Fruit fly (Drosophila melanogaster) whole organism, embryonic: ENCODE results near the gene CG1943.

Experiments used
- Awh ChIP-seq: fragments of 200-800 bp; sonication (Bioruptor generic); IDR thresholded peaks from 2 replicates; pipeline ENCODE4, ENCODE4 v1.3.6; 2022; ENCODE audit warnings: missing biosample characterization, missing genetic modification characterization
- B-H1 ChIP-seq: fragments of 200-800 bp; sonication (Bioruptor generic); IDR thresholded peaks from 3 replicates; pipeline ENCODE4 v1.3.6; 2022; ENCODE audit warnings: missing biosample characterization, missing genetic modification characterization
- B-H2 ChIP-seq: fragments of 200-800 bp; sonication (Bioruptor generic); optimal IDR thresholded peaks from 2 replicates; lab custom pipeline; 2018; ENCODE audit warnings: missing biosample characterization, mild to moderate bottlenecking, missing genetic modification characterization
- Blimp-1 ChIP-seq: fragments of 200-800 bp; sonication (Bioruptor generic); optimal IDR thresholded peaks from 3 replicates; lab custom pipeline; 2018; ENCODE audit warnings: missing biosample characterization, missing genetic modification characterization, mild to moderate bottlenecking, moderate library complexity, missing genetic modification reagents
- CG10267 ChIP-seq: fragments of 200-800 bp; sonication (Bioruptor generic); optimal IDR thresholded peaks from 2 replicates; lab custom pipeline; 2018; ENCODE audit warnings: missing biosample characterization, mild to moderate bottlenecking, missing genetic modification characterization, moderate library complexity
- CG10543 ChIP-seq: fragments of 200-800 bp; sonication (Bioruptor generic); optimal IDR thresholded peaks from 3 replicates; lab custom pipeline; 2017; ENCODE audit warnings: missing biosample characterization, mild to moderate bottlenecking, missing genetic modification characterization, moderate library complexity
- CG10959 ChIP-seq: fragments of 200-800 bp; sonication (Bioruptor generic); IDR thresholded peaks from 2 replicates; pipeline ENCODE4 v1.3.6; 2022; ENCODE audit warnings: missing biosample characterization, missing genetic modification characterization
- CG11085 ChIP-seq: fragments of 200-800 bp; sonication (Bioruptor generic); IDR thresholded peaks from 2 replicates; pipeline ENCODE4 v1.3.6; 2022; ENCODE audit warnings: missing biosample characterization, missing genetic modification characterization
- CG12391 ChIP-seq: fragments of 200-800 bp; sonication (Bioruptor generic); optimal IDR thresholded peaks from 3 replicates; lab custom pipeline; 2018; ENCODE audit warnings: missing biosample characterization, mild to moderate bottlenecking, missing genetic modification characterization, moderate library complexity
- CG12659 ChIP-seq: fragments of 200-800 bp; sonication (Bioruptor generic); optimal IDR thresholded peaks from 3 replicates; lab custom pipeline; 2017; ENCODE audit warnings: mild to moderate bottlenecking, missing biosample characterization, missing genetic modification reagents, missing genetic modification characterization
- CG13123 ChIP-seq: fragments of 200-800 bp; sonication (Bioruptor generic); optimal IDR thresholded peaks from 2 replicates; lab custom pipeline; 2016; ENCODE audit warnings: missing biosample characterization, missing genetic modification characterization
- CG14860 ChIP-seq: fragments of 200-800 bp; sonication (Bioruptor generic); IDR thresholded peaks from 3 replicates; pipeline ENCODE4 v1.3.6; 2022; ENCODE audit warnings: missing biosample characterization, missing genetic modification characterization; ENCODE audit not compliant: partially characterized antibody
- CG1603 ChIP-seq: fragments of 200-800 bp; sonication (Bioruptor generic); optimal IDR thresholded peaks from 2 replicates; lab custom pipeline; 2019; ENCODE audit warnings: missing biosample characterization, mild to moderate bottlenecking, missing genetic modification characterization, moderate library complexity
- CG17359 ChIP-seq: fragments of 200-800 bp; sonication (Bioruptor generic); optimal IDR thresholded peaks from 3 replicates; lab custom pipeline; 2018; ENCODE audit warnings: missing biosample characterization, mild to moderate bottlenecking, missing genetic modification characterization, moderate library complexity
- CG18764 ChIP-seq: fragments of 200-800 bp; sonication (Bioruptor generic); optimal IDR thresholded peaks from 3 replicates; lab custom pipeline; 2016; ENCODE audit warnings: missing biosample characterization, missing genetic modification characterization
- CG2120 ChIP-seq: fragments of 200-800 bp; sonication (Bioruptor generic); optimal IDR thresholded peaks from 3 replicates; lab custom pipeline; 2016; ENCODE audit warnings: missing biosample characterization, missing genetic modification characterization
- CG2875 ChIP-seq: fragments of 200-800 bp; sonication (Bioruptor generic); optimal IDR thresholded peaks from 2 replicates; lab custom pipeline; 2017; ENCODE audit warnings: missing biosample characterization, mild to moderate bottlenecking, missing genetic modification characterization, missing genetic modification reagents
- CG34376 ChIP-seq: fragments of 200-800 bp; sonication (Bioruptor generic); optimal IDR thresholded peaks from 2 replicates; lab custom pipeline; 2018; ENCODE audit warnings: missing biosample characterization, mild to moderate bottlenecking, missing genetic modification characterization
- CG4820 ChIP-seq: fragments of 200-800 bp; sonication (Bioruptor generic); optimal IDR thresholded peaks from 3 replicates; lab custom pipeline; 2016; ENCODE audit warnings: missing biosample characterization, missing genetic modification characterization
- CG6272 ChIP-seq: fragments of 200-800 bp; sonication (Bioruptor generic); IDR thresholded peaks from 2 replicates; pipeline ENCODE4 v1.3.6; 2022; ENCODE audit warnings: missing biosample characterization, missing genetic modification characterization
- CG8765 ChIP-seq: fragments of 200-800 bp; sonication (Bioruptor generic); IDR thresholded peaks from 2 replicates; pipeline ENCODE4 v1.3.6; 2022; ENCODE audit warnings: missing biosample characterization, missing genetic modification characterization
- CG8924 ChIP-seq: fragments of 200-800 bp; optimal IDR thresholded peaks from 3 replicates; lab custom pipeline; 2019; ENCODE audit warnings: missing biosample characterization, mild to moderate bottlenecking, missing genetic modification characterization, moderate library complexity
- Chrac-16 ChIP-seq: fragments of 200-800 bp; sonication (Bioruptor generic); optimal IDR thresholded peaks from 3 replicates; lab custom pipeline; 2016; ENCODE audit warnings: missing biosample characterization, missing genetic modification characterization
- Dbx ChIP-seq: fragments of 200-800 bp; sonication (Bioruptor generic); IDR thresholded peaks from 3 replicates; pipeline ENCODE4 v1.3.6; 2022; ENCODE audit warnings: missing biosample characterization, missing genetic modification characterization
- Dek ChIP-seq: fragments of 200-800 bp; sonication (Bioruptor generic); optimal IDR thresholded peaks from 3 replicates; lab custom pipeline; 2019; ENCODE audit warnings: missing biosample characterization, mild to moderate bottlenecking, missing genetic modification characterization, moderate library complexity
- Dip2 ChIP-seq: fragments of 200-800 bp; sonication (Bioruptor generic); IDR thresholded peaks from 2 replicates; pipeline ENCODE4 v1.3.6; 2022; ENCODE audit warnings: missing biosample characterization, missing genetic modification characterization
- Eip74EF ChIP-seq, 2 experiments: fragments of 200-800 bp in 1 of 2; fragments of >200 bp in 1 of 2; sonication (Bioruptor generic) in 1 of 2; optimal IDR thresholded peaks; 2 replicates each; lab custom pipeline; 2017 to 2019; ENCODE audit warnings: missing biosample characterization in 2 of 2, missing genetic modification characterization in 2 of 2, mild to moderate bottlenecking in 1 of 2, moderate library complexity in 1 of 2
- Gug ChIP-seq: fragments of 200-800 bp; sonication (Bioruptor generic); IDR thresholded peaks from 4 replicates; pipeline ENCODE4 v1.3.6; 2022; ENCODE audit warnings: missing biosample characterization, missing genetic modification characterization
- Hr78 ChIP-seq, 2 experiments: fragments of 200-800 bp in 1 of 2; fragments of >200 bp in 1 of 2; sonication (Bioruptor generic) in 1 of 2; optimal IDR thresholded peaks; 2 replicates each; lab custom pipeline; 2017 to 2019; ENCODE audit warnings: missing biosample characterization in 2 of 2, missing genetic modification characterization in 2 of 2, mild to moderate bottlenecking in 1 of 2, moderate library complexity in 1 of 2
- NC2β ChIP-seq: fragments of 200-800 bp; sonication (Bioruptor generic); optimal IDR thresholded peaks from 2 replicates; lab custom pipeline; 2016; ENCODE audit warnings: missing biosample characterization, missing genetic modification characterization
- Poxn ChIP-seq: fragments of 200-800 bp; sonication (Bioruptor generic); IDR thresholded peaks from 2 replicates; pipeline ENCODE4 v1.3.6; 2022; ENCODE audit warnings: missing biosample characterization, missing genetic modification characterization
- Stat92E ChIP-seq, 3 experiments: fragments of >200 bp in 2 of 3; fragments of 200-800 bp in 1 of 3; sonication (Bioruptor generic) in 1 of 3; optimal IDR thresholded peaks; 2 replicates each; lab custom pipeline; 2017 to 2019; ENCODE audit warnings: missing biosample characterization in 3 of 3, missing genetic modification characterization in 3 of 3, mild to moderate bottlenecking in 1 of 3, moderate library complexity in 1 of 3
- Taf1 ChIP-seq: fragments of 200-800 bp; sonication (Bioruptor generic); IDR thresholded peaks from 2 replicates; pipeline ENCODE4 v1.3.6; 2022; ENCODE audit warnings: missing biosample characterization, missing genetic modification characterization
- amos ChIP-seq: fragments of 200-800 bp; sonication (Bioruptor generic); IDR thresholded peaks from 2 replicates; pipeline ENCODE4 v1.3.6; 2022; ENCODE audit warnings: missing biosample characterization, missing genetic modification characterization; ENCODE audit not compliant: partially characterized antibody
- bigmax ChIP-seq: fragments of 200-800 bp; sonication (Bioruptor generic); optimal IDR thresholded peaks from 2 replicates; lab custom pipeline; 2018; ENCODE audit warnings: missing biosample characterization, mild to moderate bottlenecking, missing genetic modification characterization
- br ChIP-seq: fragments of >200 bp; optimal IDR thresholded peaks from 2 replicates; lab custom pipeline; 2017
- btn ChIP-seq: fragments of 200-800 bp; sonication (Bioruptor generic); optimal IDR thresholded peaks from 2 replicates; lab custom pipeline; 2016; ENCODE audit warnings: missing biosample characterization, missing genetic modification characterization
- cad ChIP-seq: fragments of >200 bp; optimal IDR thresholded peaks from 2 replicates; lab custom pipeline; 2017; ENCODE audit warnings: missing biosample characterization, missing genetic modification characterization
- en ChIP-seq: fragments of 200-800 bp; sonication (Bioruptor generic); optimal IDR thresholded peaks from 2 replicates; lab custom pipeline; 2016; ENCODE audit warnings: missing biosample characterization, missing genetic modification characterization
- ftz-f1 ChIP-seq: fragments of 200-800 bp; sonication (Bioruptor generic); optimal IDR thresholded peaks from 2 replicates; lab custom pipeline; 2016; ENCODE audit warnings: missing biosample characterization, missing genetic modification characterization
- h ChIP-seq: fragments of >200 bp; optimal IDR thresholded peaks from 2 replicates; lab custom pipeline; 2017
- mld ChIP-seq: fragments of 200-800 bp; sonication (Bioruptor generic); IDR thresholded peaks from 3 replicates; pipeline ENCODE4 v1.3.6; 2022; ENCODE audit warnings: missing biosample characterization, missing genetic modification characterization; ENCODE audit not compliant: partially characterized antibody
- pita ChIP-seq: fragments of 200-800 bp; sonication (Bioruptor generic); optimal IDR thresholded peaks from 2 replicates; lab custom pipeline; 2017; ENCODE audit warnings: missing biosample characterization, mild to moderate bottlenecking, missing genetic modification characterization
- pros ChIP-seq: fragments of 200-800 bp; sonication (Bioruptor generic); optimal IDR thresholded peaks from 3 replicates; lab custom pipeline; 2019; ENCODE audit warnings: missing biosample characterization, mild to moderate bottlenecking, missing genetic modification characterization, moderate library complexity
- pzg ChIP-seq: fragments of 200-800 bp; sonication (Bioruptor generic); optimal IDR thresholded peaks from 3 replicates; lab custom pipeline; 2018; ENCODE audit warnings: missing biosample characterization, mild to moderate bottlenecking, missing genetic modification characterization, moderate library complexity
- row ChIP-seq: fragments of 200-800 bp; sonication (Bioruptor generic); IDR thresholded peaks from 3 replicates; pipeline ENCODE4 v1.3.6; 2022; ENCODE audit warnings: missing biosample characterization, missing genetic modification characterization
- sisA ChIP-seq: fragments of 200-800 bp; sonication (Bioruptor generic); IDR thresholded peaks from 2 replicates; pipeline ENCODE4 v1.3.6; 2022; ENCODE audit warnings: missing biosample characterization, missing genetic modification characterization
- slp2 ChIP-seq: fragments of 200-800 bp; sonication (Bioruptor generic); optimal IDR thresholded peaks from 2 replicates; lab custom pipeline; 2016; ENCODE audit warnings: missing biosample characterization, missing genetic modification characterization
- sna ChIP-seq: fragments of 200-800 bp; sonication (Bioruptor generic); IDR thresholded peaks from 2 replicates; pipeline ENCODE4 v1.3.6; 2022; ENCODE audit warnings: missing biosample characterization, missing genetic modification characterization; ENCODE audit not compliant: partially characterized antibody
- tio ChIP-seq: fragments of 200-800 bp; sonication (Bioruptor generic); optimal IDR thresholded peaks from 2 replicates; lab custom pipeline; 2017; ENCODE audit warnings: missing biosample characterization, missing genetic modification characterization, inconsistent platforms

Gene CG1943

DNA sequence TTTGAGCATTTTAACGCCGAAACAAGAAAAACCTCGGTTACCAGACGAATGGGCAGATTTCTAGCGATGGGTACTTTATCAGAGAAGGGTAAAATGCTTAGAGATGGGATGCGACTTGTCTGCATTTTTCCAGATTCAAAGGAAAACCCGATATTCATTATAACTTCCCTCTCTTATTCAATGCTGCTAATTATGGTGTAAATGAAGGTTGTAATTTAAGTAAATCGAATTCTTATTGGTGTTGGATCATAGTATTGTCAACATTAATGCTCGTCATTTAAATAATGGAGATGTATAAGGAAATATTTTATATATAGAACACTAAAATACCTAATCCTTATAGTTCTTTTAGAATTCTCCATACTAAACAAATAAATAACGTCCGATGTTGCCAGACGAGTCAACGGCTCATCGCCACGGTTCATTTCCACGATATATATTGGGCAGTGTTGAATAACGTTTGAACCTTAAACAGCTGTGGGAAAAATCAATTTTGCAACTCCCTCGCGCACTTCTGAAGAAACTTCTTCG is 49.5 kb downstream of the CG1943 start, which contains the start of the genes Alh and CG10098 (continued):
- TF ChIP-seq CG8924 (peak; percentile 77), btn (GFP tag; lab: Kevin White, UChicago) (peak; percentile 47), pzg (peak; percentile 64), ftz-f1 (peak; percentile 44), CG4820 (GFP tag; lab: Kevin White, UChicago) (peak; percentile 73), B-H2 (GFP tag; lab: Kevin White, UChicago) (peak; percentile 84), br (no peak), CG8765 (GFP tag; lab: Robert Waterston, UW) (peak; percentile 68; the same call in 1 of the 2 replicates), Dip2 (GFP tag; lab: Robert Waterston, UW) (no peak), en (GFP tag; lab: Kevin White, UChicago) (peak; percentile 55), Hr78 (GFP tag; optimal IDR thresholded peaks at IDR 0.05; lab: Kevin White, UChicago) (peak in 1 of 2 experiments; percentile 53), B-H1 (GFP tag; lab: Robert Waterston, UW) (peak; percentile 54), Poxn (peak; percentile 43; the same call in 1 of the 2 replicates), Dek (tag; lab: Kevin White, UChicago) (peak; percentile 80), CG6272 (peak; percentile 77), Gug (GFP tag; lab: Robert Waterston, UW) (peak; percentile 94), CG10267 (peak; percentile 96), amos (GFP tag; lab: Robert Waterston, UW) (peak; percentile 75), row (GFP tag; lab: Robert Waterston, UW) (peak; percentile 90), CG11085 (peak; percentile 66; the same call in 1 of the 2 replicates), slp2 (GFP tag; lab: Kevin White, UChicago) (peak; percentile 78), CG17359 (tag; lab: Kevin White, UChicago) (peak; percentile 73), sisA (peak; percentile 85), CG13123 (GFP tag; lab: Kevin White, UChicago) (peak; percentile 80), Taf1 (GFP tag; lab: Robert Waterston, UW) (peak; percentile 70), CG1603 (tag; lab: Kevin White, UChicago) (peak; percentile 55), Awh (GFP tag; lab: Robert Waterston, UW) (peak; percentile 59), Dbx (peak; percentile 90), tio (GFP tag; lab: Kevin White, UChicago) (peak; percentile 89), mld (GFP tag; lab: Robert Waterston, UW) (no peak; the same call in 2 of the 3 replicates), CG14860 (GFP tag; lab: Robert Waterston, UW) (peak; percentile 63), Eip74EF (GFP tag; optimal IDR thresholded peaks at IDR 0.05; lab: Kevin White, UChicago) (peak in 1 of 2 experiments; percentile 44), pita (GFP tag; lab: Kevin White, UChicago) (peak; percentile 41), CG12659 (peak; percentile 86), CG2875 (GFP tag; lab: Kevin White, UChicago) (peak; percentile 54), CG34376 (GFP tag; lab: Kevin White, UChicago) (peak; percentile 48), CG10959 (peak; percentile 60), cad (GFP tag; lab: Kevin White, UChicago) (no peak), sna (GFP tag; lab: Robert Waterston, UW) (peak; percentile 55), h (no peak), Blimp-1 (peak; percentile 63), CG12391 (peak; percentile 88), CG10543 (GFP tag; lab: Kevin White, UChicago) (peak; percentile 81), Stat92E (GFP tag; optimal IDR thresholded peaks at IDR 0.05; lab: Kevin White, UChicago) (no peak), NC2β (GFP tag; lab: Kevin White, UChicago) (peak; percentile 70), Chrac-16 (GFP tag; lab: Kevin White, UChicago) (peak; percentile 92), pros (GFP tag; lab: Kevin White, UChicago) (no peak), CG2120 (GFP tag; lab: Kevin White, UChicago) (peak; percentile 94), CG18764 (GFP tag; lab: Kevin White, UChicago) (peak; percentile 77), bigmax (GFP tag; lab: Kevin White, UChicago) (no peak)
